Worm (Caenorhabditis elegans) whole organism, L1 larva: ENCODE data around the gene nape-1.
A peak's percentile ranks its signal among the peaks of the same experiment; 100 is the strongest.

Experiments
- C04F5.9 ChIP-seq: sonication (generic microtip); optimal IDR thresholded peaks from 2 replicates; lab custom pipeline; 2016; ENCODE audit warnings: missing genetic modification characterization, missing compliant biosample characterization
- C16A3.4 ChIP-seq: fragments of 150-350 bp; optimal IDR thresholded peaks from 2 replicates; lab custom pipeline; 2014; ENCODE audit warnings: missing biosample characterization, missing genetic modification characterization
- Y116A8C.19 ChIP-seq: sonication (generic microtip); optimal IDR thresholded peaks from 2 replicates; lab custom pipeline; 2016; ENCODE audit warnings: missing compliant biosample characterization, missing genetic modification characterization, borderline replicate concordance
- aha-1 ChIP-seq: fragments of 150-350 bp; optimal IDR thresholded peaks from 2 replicates; lab custom pipeline; 2014; ENCODE audit warnings: missing biosample characterization, missing genetic modification characterization
- alr-1 ChIP-seq: fragments of 200-800 bp; sonication (Bioruptor generic); optimal IDR thresholded peaks from 2 replicates; lab custom pipeline; 2018; ENCODE audit warnings: borderline replicate concordance, mild to moderate bottlenecking, missing genetic modification characterization, missing compliant biosample characterization
- ama-1 ChIP-seq: fragments of 150-350 bp; optimal IDR thresholded peaks from 2 replicates; lab custom pipeline; 2014
- ceh-88 ChIP-seq: fragments of 200-800 bp; sonication (Bioruptor generic); IDR thresholded peaks from 2 replicates; pipeline ENCODE4 v1.3.6; 2022; ENCODE audit warnings: missing genetic modification characterization, missing compliant biosample characterization
- ceh-90 ChIP-seq: sonication (generic microtip); optimal IDR thresholded peaks from 2 replicates; lab custom pipeline; 2016; ENCODE audit warnings: missing genetic modification characterization, missing compliant biosample characterization
- dpl-1 ChIP-seq, 3 experiments: fragments of 150-350 bp in 2 of 3; sonication (generic microtip) in 1 of 3; optimal IDR thresholded peaks; 2 replicates each; lab custom pipeline; 2014 to 2017; ENCODE audit warnings: missing biosample characterization in 3 of 3, missing genetic modification characterization in 3 of 3, missing genetic modification reagents in 3 of 3
- dsc-1 ChIP-seq: sonication (generic microtip); optimal IDR thresholded peaks from 2 replicates; lab custom pipeline; 2016; ENCODE audit warnings: mild to moderate bottlenecking, missing genetic modification characterization, missing compliant biosample characterization
- efl-3 ChIP-seq: fragments of 200-800 bp; sonication (Bioruptor generic); optimal IDR thresholded peaks from 2 replicates; lab custom pipeline; 2018; ENCODE audit warnings: mild to moderate bottlenecking, missing genetic modification characterization, missing compliant biosample characterization
- egl-13 ChIP-seq: sonication (generic microtip); optimal IDR thresholded peaks from 2 replicates; lab custom pipeline; 2016; ENCODE audit warnings: missing genotype, missing genetic modification reagents, missing genetic modification characterization, missing compliant biosample characterization
- egl-27 ChIP-seq, 2 experiments: fragments of 150-350 bp in 1 of 2; sonication (generic microtip); optimal IDR thresholded peaks; 3 replicates each; lab custom pipeline; 2017 to 2018; ENCODE audit warnings: missing biosample characterization in 2 of 2, missing genetic modification characterization in 2 of 2, missing genetic modification reagents in 2 of 2
- elt-2 ChIP-seq: sonication (generic microtip); optimal IDR thresholded peaks from 2 replicates; lab custom pipeline; 2016; ENCODE audit warnings: missing genetic modification characterization, mild to moderate bottlenecking, inconsistent platforms, missing compliant biosample characterization, missing genetic modification reagents
- elt-3 ChIP-seq, 6 experiments: fragments of 150-350 bp in 1 of 6; sonication (generic microtip); optimal IDR thresholded peaks; 2 replicates each; lab custom pipeline; 2017 to 2018; ENCODE audit warnings: missing biosample characterization in 6 of 6, missing genetic modification characterization in 6 of 6, inconsistent platforms in 1 of 6
- fkh-10 ChIP-seq: sonication (generic microtip); optimal IDR thresholded peaks from 2 replicates; lab custom pipeline; 2017; ENCODE audit warnings: missing biosample characterization, missing genetic modification reagents, missing genetic modification characterization
- fkh-8 ChIP-seq: sonication (generic microtip); optimal IDR thresholded peaks from 2 replicates; lab custom pipeline; 2016; ENCODE audit warnings: mild to moderate bottlenecking, missing genetic modification characterization, missing compliant biosample characterization
- hlh-17 ChIP-seq: fragments of 200-800 bp; sonication (Bioruptor generic); optimal IDR thresholded peaks from 2 replicates; lab custom pipeline; 2018; ENCODE audit warnings: missing genetic modification characterization, mild to moderate bottlenecking, missing compliant biosample characterization, moderate library complexity, borderline replicate concordance
- hlh-4 ChIP-seq: sonication (generic microtip); optimal IDR thresholded peaks from 2 replicates; lab custom pipeline; 2016; ENCODE audit warnings: mild to moderate bottlenecking, missing genetic modification characterization, missing compliant biosample characterization
- irx-1 ChIP-seq: sonication (generic microtip); optimal IDR thresholded peaks from 2 replicates; lab custom pipeline; 2016; ENCODE audit warnings: missing genetic modification characterization, missing compliant biosample characterization
- jun-1 ChIP-seq: fragments of 150-350 bp; optimal IDR thresholded peaks from 2 replicates; lab custom pipeline; 2014; ENCODE audit warnings: missing biosample characterization, missing genetic modification reagents, missing genetic modification characterization
- lin-13 ChIP-seq: fragments of 150-350 bp; optimal IDR thresholded peaks from 2 replicates; lab custom pipeline; 2014; ENCODE audit warnings: missing biosample characterization, missing genetic modification reagents, missing genetic modification characterization
- lin-14 ChIP-seq: fragments of 200-800 bp; sonication (Bioruptor generic); optimal IDR thresholded peaks from 2 replicates; lab custom pipeline; 2018; ENCODE audit warnings: mild to moderate bottlenecking, missing genetic modification characterization, moderate library complexity, missing compliant biosample characterization
- lin-15B ChIP-seq: fragments of 150-350 bp; sonication (generic microtip); optimal IDR thresholded peaks from 3 replicates; lab custom pipeline; 2014; ENCODE audit warnings: missing biosample characterization, missing genetic modification characterization
- lin-35 ChIP-seq, 2 experiments: fragments of 150-350 bp; optimal IDR thresholded peaks; 2 replicates each; lab custom pipeline; 2014; ENCODE audit warnings: missing biosample characterization in 2 of 2, missing genetic modification characterization in 2 of 2, missing genetic modification reagents in 2 of 2
- lin-39 ChIP-seq: fragments of 150-350 bp; optimal IDR thresholded peaks from 2 replicates; lab custom pipeline; 2014; ENCODE audit warnings: missing biosample characterization, missing genetic modification reagents, missing genetic modification characterization
- lsy-2 ChIP-seq, 2 experiments: fragments of 150-350 bp; optimal IDR thresholded peaks; 2 replicates each; lab custom pipeline; 2014; ENCODE audit warnings: missing biosample characterization in 2 of 2, missing genetic modification characterization in 2 of 2
- mab-9 ChIP-seq: fragments of 200-800 bp; sonication (Bioruptor generic); IDR thresholded peaks from 2 replicates; pipeline ENCODE4 v1.3.6; 2022; ENCODE audit warnings: missing genetic modification reagents, missing genetic modification characterization, missing compliant biosample characterization
- mdl-1 ChIP-seq, 2 experiments: fragments of 150-350 bp; optimal IDR thresholded peaks; 2 replicates each; lab custom pipeline; 2014 to 2017; ENCODE audit warnings: missing biosample characterization in 2 of 2, missing genetic modification characterization in 2 of 2, inconsistent platforms in 1 of 2
- mef-2 ChIP-seq: fragments of 150-350 bp; optimal IDR thresholded peaks from 2 replicates; lab custom pipeline; 2014; ENCODE audit warnings: missing biosample characterization, missing genetic modification characterization
- mep-1 ChIP-seq: fragments of 150-350 bp; optimal IDR thresholded peaks from 2 replicates; lab custom pipeline; 2014; ENCODE audit warnings: missing biosample characterization, missing genetic modification characterization
- nhr-11 ChIP-seq: fragments of 150-350 bp; optimal IDR thresholded peaks from 2 replicates; lab custom pipeline; 2014; ENCODE audit warnings: missing biosample characterization, missing genetic modification characterization
- nhr-20 ChIP-seq: sonication (generic microtip); optimal IDR thresholded peaks from 2 replicates; lab custom pipeline; 2016; ENCODE audit warnings: mild to moderate bottlenecking, missing genetic modification characterization, missing compliant biosample characterization
- nhr-47 ChIP-seq: sonication (generic microtip); optimal IDR thresholded peaks from 2 replicates; lab custom pipeline; 2016; ENCODE audit warnings: mild to moderate bottlenecking, missing genetic modification characterization, moderate library complexity, missing compliant biosample characterization
- nhr-76 ChIP-seq: sonication (generic microtip); optimal IDR thresholded peaks from 2 replicates; lab custom pipeline; 2017; ENCODE audit warnings: missing biosample characterization, missing genetic modification characterization
- nhr-84 ChIP-seq: sonication (generic microtip); optimal IDR thresholded peaks from 2 replicates; lab custom pipeline; 2017; ENCODE audit warnings: missing biosample characterization, missing genetic modification characterization
- nhr-90 ChIP-seq: sonication (generic microtip); optimal IDR thresholded peaks from 2 replicates; lab custom pipeline; 2016; ENCODE audit warnings: mild to moderate bottlenecking, missing genetic modification characterization, missing compliant biosample characterization; ENCODE audit not compliant: poor library complexity
- pag-3 ChIP-seq: sonication (generic microtip); optimal IDR thresholded peaks from 2 replicates; lab custom pipeline; 2017; ENCODE audit warnings: missing genetic modification characterization, mild to moderate bottlenecking, missing compliant biosample characterization, antibody characterized with exemption, borderline replicate concordance; ENCODE audit not compliant: insufficient read depth
- pax-3 ChIP-seq: fragments of 200-800 bp; sonication (Bioruptor generic); optimal IDR thresholded peaks from 2 replicates; lab custom pipeline; 2018; ENCODE audit warnings: mild to moderate bottlenecking, missing genetic modification characterization, moderate library complexity, missing compliant biosample characterization
- pqm-1 ChIP-seq: sonication (generic microtip); optimal IDR thresholded peaks from 3 replicates; lab custom pipeline; 2017; ENCODE audit warnings: missing biosample characterization, missing genetic modification characterization
- rnt-1 ChIP-seq: sonication (generic microtip); optimal IDR thresholded peaks from 2 replicates; lab custom pipeline; 2016; ENCODE audit warnings: mild to moderate bottlenecking, missing genetic modification characterization, moderate library complexity, missing compliant biosample characterization
- skn-1 ChIP-seq: fragments of 150-350 bp; optimal IDR thresholded peaks from 2 replicates; lab custom pipeline; 2014; ENCODE audit warnings: missing biosample characterization, missing genetic modification characterization
- snpc-4 ChIP-seq: fragments of 150-350 bp; optimal IDR thresholded peaks from 2 replicates; lab custom pipeline; 2014; ENCODE audit warnings: missing biosample characterization, missing genetic modification characterization
- sox-4 ChIP-seq: sonication (generic microtip); optimal IDR thresholded peaks from 2 replicates; lab custom pipeline; 2016; ENCODE audit warnings: missing genetic modification characterization, missing compliant biosample characterization
- sptf-1 ChIP-seq: fragments of 150-350 bp; optimal IDR thresholded peaks from 2 replicates; lab custom pipeline; 2014; ENCODE audit warnings: missing biosample characterization, missing genetic modification characterization
- swsn-7 ChIP-seq: sonication (generic microtip); optimal IDR thresholded peaks from 2 replicates; lab custom pipeline; 2016; ENCODE audit warnings: missing genetic modification characterization, missing compliant biosample characterization
- tbx-2 ChIP-seq: sonication (generic microtip); optimal IDR thresholded peaks from 2 replicates; lab custom pipeline; 2016; ENCODE audit warnings: missing genetic modification characterization, missing compliant biosample characterization
- tlp-1 ChIP-seq: fragments of 150-350 bp; optimal IDR thresholded peaks from 2 replicates; lab custom pipeline; 2014; ENCODE audit warnings: missing biosample characterization, missing genetic modification characterization
- vab-15 ChIP-seq: sonication (generic microtip); optimal IDR thresholded peaks from 2 replicates; lab custom pipeline; 2017; ENCODE audit warnings: missing genotype, mild to moderate bottlenecking, missing genetic modification characterization, missing compliant biosample characterization
- xbp-1 ChIP-seq: sonication (generic microtip); optimal IDR thresholded peaks from 2 replicates; lab custom pipeline; 2016; ENCODE audit warnings: missing genetic modification characterization, missing compliant biosample characterization
- zag-1 ChIP-seq: fragments of 150-350 bp; optimal IDR thresholded peaks from 2 replicates; lab custom pipeline; 2014; ENCODE audit warnings: missing biosample characterization, missing genetic modification characterization
- zip-4 ChIP-seq: fragments of 200-800 bp; sonication (Bioruptor generic); optimal IDR thresholded peaks from 2 replicates; lab custom pipeline; 2018; ENCODE audit warnings: mild to moderate bottlenecking, missing genetic modification characterization, moderate library complexity, missing compliant biosample characterization

The nape-1 gene

ce11 chrIV:3738655-3739403, 1.9 kb downstream of the nape-1 start, which contains the start of gene nape-2 (continued):
- TF ChIP-seq hlh-17 (GFP tag; lab: Kevin White, UChicago) (no peak), nhr-11 (tag; lab: Kevin White, UChicago) (no peak), C16A3.4 (tag; lab: Kevin White, UChicago) (no peak), mep-1 (tag; lab: Kevin White, UChicago) (no peak), tbx-2 (tag; lab: Kevin White, UChicago) (no peak), nhr-20 (tag; lab: Kevin White, UChicago) (no peak), zag-1 (tag; lab: Kevin White, UChicago) (no peak), ceh-88 (GFP tag; lab: Robert Waterston, UW) (no peak), lin-15B (tag; lab: Kevin White, UChicago) (peak; percentile 45), elt-2 (tag; lab: Kevin White, UChicago) (no peak), egl-13 (tag; lab: Kevin White, UChicago) (no peak), ceh-90 (tag; lab: Kevin White, UChicago) (no peak), C04F5.9 (tag; lab: Kevin White, UChicago) (no peak), egl-27 (tag; optimal IDR thresholded peaks at IDR 0.05; lab: Kevin White, UChicago) (no peak), tlp-1 (tag; lab: Kevin White, UChicago) (no peak), jun-1 (tag; lab: Kevin White, UChicago) (no peak), fkh-10 (GFP tag; lab: Kevin White, UChicago) (no peak), fkh-8 (no peak), swsn-7 (tag; lab: Kevin White, UChicago) (no peak), efl-3 (GFP tag; lab: Kevin White, UChicago) (no peak), mef-2 (tag; lab: Kevin White, UChicago) (no peak), alr-1 (peak; percentile 60), aha-1 (tag; lab: Kevin White, UChicago) (no peak), sox-4 (tag; lab: Kevin White, UChicago) (no peak), lin-39 (no peak), vab-15 (no peak), ama-1 (lab: Kevin White, UChicago) (no peak), nhr-76 (no peak), pqm-1 (tag; lab: Kevin White, UChicago) (no peak), nhr-47 (tag; lab: Kevin White, UChicago) (peak; percentile 6), sptf-1 (tag; lab: Kevin White, UChicago) (no peak), hlh-4 (tag; lab: Kevin White, UChicago) (no peak), pax-3 (tag; lab: Kevin White, UChicago) (no peak), skn-1 (tag; lab: Kevin White, UChicago) (no peak), xbp-1 (tag; lab: Kevin White, UChicago) (no peak), dpl-1 (GFP tag; optimal IDR thresholded peaks at IDR 0.05; lab: Kevin White, UChicago) (peak in 1 of 3 experiments; percentile 22), nhr-84 (tag; lab: Kevin White, UChicago) (no peak), mdl-1 (tag; optimal IDR thresholded peaks at IDR 0.05; lab: Kevin White, UChicago) (no peak), snpc-4 (tag; lab: Kevin White, UChicago) (peak; percentile 37), elt-3 (tag; optimal IDR thresholded peaks at IDR 0.05; lab: Kevin White, UChicago) (no peak), dsc-1 (tag; lab: Kevin White, UChicago) (no peak), rnt-1 (tag; lab: Kevin White, UChicago) (peak; percentile 30), lin-35 (GFP tag; optimal IDR thresholded peaks at IDR 0.05; lab: Kevin White, UChicago) (peak in 1 of 2 experiments; percentile 32), lin-14 (GFP tag; lab: Kevin White, UChicago) (peak; percentile 70), irx-1 (tag; lab: Kevin White, UChicago) (no peak), zip-4 (GFP tag; lab: Kevin White, UChicago) (no peak), lin-13 (GFP tag; lab: Kevin White, UChicago) (no peak), lsy-2 (tag; optimal IDR thresholded peaks at IDR 0.05; lab: Kevin White, UChicago) (peak in 1 of 2 experiments; percentile 32), mab-9 (GFP tag; lab: Robert Waterston, UW) (no peak), nhr-90 (tag; lab: Kevin White, UChicago) (no peak), pag-3 (no peak), Y116A8C.19 (no peak)
